Fruit fly (Drosophila melanogaster): ENCODE measurements around the gene unc80.

DNA sequence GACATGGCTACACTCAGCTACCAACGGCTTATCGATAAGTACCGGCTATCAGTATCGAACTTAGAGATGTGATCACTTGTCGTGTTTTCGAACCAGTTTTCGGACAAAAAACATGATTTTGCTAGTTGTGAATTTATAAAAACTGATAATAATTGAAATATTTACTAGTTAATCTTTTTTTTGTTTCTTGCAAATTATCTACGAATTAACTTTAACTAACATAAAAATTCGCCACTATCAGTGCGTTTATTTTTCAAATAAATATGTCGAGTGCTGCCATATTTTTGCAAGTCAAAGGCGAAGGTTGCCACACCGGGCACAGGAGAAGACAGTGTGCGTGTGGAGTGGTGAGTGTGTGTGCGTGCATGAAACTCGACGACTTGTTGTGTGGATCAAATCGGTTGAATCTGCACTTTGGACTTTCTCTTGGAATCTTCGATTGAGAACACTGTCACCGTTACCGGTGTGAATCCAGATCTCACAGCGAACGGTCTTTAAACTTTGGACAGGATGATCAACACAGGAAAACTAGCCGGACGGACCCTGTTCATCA is 15.0 kb downstream of the unc80 start, which contains the start of gene Hsdl2:
- TF ChIP-seq CG6254 (GFP tag; optimal IDR thresholded peaks at IDR 0.05): no peak
- no peak for TF ChIP-seq wdn (GFP tag; IDR thresholded peaks at IDR 0.05)
- no peak for TF ChIP-seq NK7.1 (GFP tag; optimal IDR thresholded peaks at IDR 0.05)

Measured in whole organism, embryonic.